Worm (Caenorhabditis elegans): ENCODE results near the gene T20F7.1.
"Not testable (repeated sequence)": the region's sequence is repeated elsewhere in the genome, so short reads cannot be mapped to it uniquely, and the experiment has no call there.

T20F7.1 gene

DNA sequence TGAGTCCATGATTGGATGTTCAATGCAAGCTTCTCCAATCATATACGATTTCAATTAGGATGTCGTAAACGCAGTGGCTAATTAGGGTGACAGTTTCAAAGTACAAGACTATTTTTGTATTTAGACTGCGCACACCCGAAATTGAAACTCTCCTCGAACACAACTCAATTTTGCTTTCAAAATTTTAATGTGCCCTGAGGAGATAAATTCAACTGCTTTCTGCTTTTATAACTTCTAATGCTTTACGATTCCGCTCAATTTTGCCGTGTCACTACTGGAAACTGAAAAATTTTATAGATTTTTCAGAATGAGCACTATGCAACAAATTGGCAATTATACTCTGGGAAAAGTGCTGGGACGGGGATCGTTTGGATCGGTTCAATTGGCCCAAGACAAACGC is 21.9 kb downstream of the T20F7.1 start, which contains the start of gene F39F10.2:
TSS of gene F39F10.2 (plus strand) at position 301 of the 400 bp plus-strand sequence.
- TF ChIP-seq unc-55 (GFP tag; optimal IDR thresholded peaks at IDR 0.05) (no peak), ztf-4 (tag; optimal IDR thresholded peaks at IDR 0.05) (no peak), nhr-11 (tag; optimal IDR thresholded peaks at IDR 0.05) (no peak), ztf-1 (GFP tag; conservative IDR thresholded peaks at IDR 0.05) (no peak), C34F6.9 (tag; optimal IDR thresholded peaks at IDR 0.05) (no peak), aly-2 (tag; optimal IDR thresholded peaks at IDR 0.05) (no peak), lin-39 (tag; optimal IDR thresholded peaks at IDR 0.05) (no peak)

DNA sequence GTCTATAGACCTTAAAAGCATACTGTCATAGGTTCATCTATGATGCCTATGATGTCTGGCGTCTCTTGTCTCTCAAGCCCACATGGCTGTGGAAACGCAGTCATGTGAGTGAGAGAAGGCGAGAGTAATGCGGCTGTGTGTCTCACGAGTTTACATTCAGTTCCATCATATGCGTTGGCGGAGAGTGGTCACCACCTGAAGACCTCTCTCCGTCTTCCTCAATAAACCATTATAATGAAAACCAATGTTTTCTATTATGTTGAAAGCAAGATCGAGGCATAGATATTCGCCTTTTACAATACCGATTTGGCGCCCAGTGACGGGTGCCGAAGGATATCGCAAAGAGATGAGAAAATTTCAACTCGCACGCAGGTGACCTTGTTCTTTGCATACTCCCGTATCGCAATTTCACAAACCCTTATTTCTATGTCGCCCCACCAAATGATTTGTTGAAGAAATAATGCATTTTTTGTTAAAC is 29.2 kb downstream of the T20F7.1 start:
- TF ChIP-seq sma-9 (GFP tag; optimal IDR thresholded peaks at IDR 0.05) (peak; percentile 72), sma-3 (GFP tag; optimal IDR thresholded peaks at IDR 0.05) (peak; percentile 51), F13H6.1 (tag; optimal IDR thresholded peaks at IDR 0.05) (peak; percentile 34), mdl-1 (tag; optimal IDR thresholded peaks at IDR 0.05) (peak in 1 of 2 experiments; percentile 36), nhr-21 (tag; optimal IDR thresholded peaks at IDR 0.05) (peak; percentile 65), C34F6.9 (tag; optimal IDR thresholded peaks at IDR 0.05) (peak; percentile 43), nhr-129 (tag; optimal IDR thresholded peaks at IDR 0.05) (peak; percentile 85), blmp-1 (tag; optimal IDR thresholded peaks at IDR 0.05; ENCODE audit: insufficient read depth) (peak; percentile 42), nhr-25 (tag; optimal IDR thresholded peaks at IDR 0.05) (peak; percentile 85), fos-1 (tag; optimal IDR thresholded peaks at IDR 0.05) (peak; percentile 19)
- TF ChIP-seq sma-9 (tag; optimal IDR thresholded peaks at IDR 0.05): not testable (repeated sequence)

DNA sequence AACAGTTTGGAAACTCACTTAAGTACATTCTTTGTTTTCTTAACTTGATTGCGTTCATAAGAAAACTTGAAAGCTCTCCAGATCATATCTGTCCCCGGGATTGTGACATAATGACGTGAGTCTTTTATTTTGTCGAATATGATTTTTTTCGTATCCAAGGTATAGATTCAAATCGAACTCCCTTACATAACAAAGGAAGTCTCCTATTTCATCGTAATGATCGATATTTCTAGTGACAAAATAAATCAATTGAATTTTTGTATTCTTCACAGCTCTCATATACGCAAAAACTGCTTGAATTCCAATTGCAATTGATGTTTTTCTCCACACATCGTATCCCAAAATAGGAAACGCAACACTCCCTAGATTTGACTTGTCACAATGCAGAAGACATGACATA is 29.9 kb downstream of the T20F7.1 start:
- no peak for TF ChIP-seq lsy-2 (tag; optimal IDR thresholded peaks at IDR 0.05)
- no peak for TF ChIP-seq nhr-237 (tag; optimal IDR thresholded peaks at IDR 0.05)
- TF ChIP-seq aly-2 (tag; optimal IDR thresholded peaks at IDR 0.05): no peak
- no peak for TF ChIP-seq blmp-1 (tag; optimal IDR thresholded peaks at IDR 0.05; ENCODE audit: insufficient read depth)

DNA sequence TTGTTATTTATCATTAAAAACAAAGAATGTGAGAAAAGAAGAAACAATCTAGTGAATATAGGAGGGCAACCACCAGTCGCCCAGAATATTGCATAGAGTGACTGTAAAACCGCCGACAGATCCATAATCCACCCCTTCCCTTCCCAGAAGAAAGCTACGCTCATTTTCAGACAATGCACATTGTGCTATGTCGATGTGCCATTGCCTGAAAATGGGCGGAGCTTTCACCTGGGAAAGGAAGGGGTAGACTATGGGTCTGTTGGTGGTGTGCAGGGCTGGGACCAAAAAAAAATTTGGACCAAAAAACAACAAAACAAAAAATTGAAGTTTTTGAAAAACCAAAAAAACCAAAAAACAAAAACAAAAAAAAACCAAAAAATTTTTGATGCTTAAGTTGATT is 30.9 kb downstream of the T20F7.1 start, which contains the start of gene F39F10.4:
TSS of gene F39F10.4 (minus strand) at position 101 of the 400 bp plus-strand sequence.
- TF ChIP-seq lin-11 (tag; optimal IDR thresholded peaks at IDR 0.05) (no peak), ceh-16 (tag; optimal IDR thresholded peaks at IDR 0.05) (no peak), elt-1 (tag; optimal IDR thresholded peaks at IDR 0.05) (no peak), blmp-1 (tag; optimal IDR thresholded peaks at IDR 0.05; ENCODE audit: insufficient read depth) (no peak), gmeb-1 (tag; optimal IDR thresholded peaks at IDR 0.05) (no peak), nhr-129 (tag; optimal IDR thresholded peaks at IDR 0.05) (no peak), nhr-25 (tag; optimal IDR thresholded peaks at IDR 0.05) (no peak), nhr-11 (tag; optimal IDR thresholded peaks at IDR 0.05) (no peak)

DNA sequence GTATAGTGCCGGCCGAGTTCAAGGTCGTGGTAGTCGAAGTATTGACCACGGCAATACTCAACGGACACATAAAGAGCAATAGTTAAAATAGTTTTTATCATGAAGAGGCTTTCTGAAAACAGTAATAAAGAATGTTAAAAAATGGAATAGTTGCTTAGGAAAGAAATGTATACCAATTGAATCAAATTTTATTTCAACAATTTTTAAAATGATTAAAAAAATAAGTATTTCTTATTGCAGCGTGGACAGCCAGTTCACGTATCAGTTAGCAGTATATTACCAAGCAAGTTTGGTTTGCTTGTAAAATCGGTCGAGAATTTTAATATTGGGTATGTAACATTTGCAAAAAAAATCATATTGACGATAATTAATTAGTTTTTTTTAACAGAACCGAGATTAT is 41.0 kb downstream of the T20F7.1 start, which contains the start of gene F39F10.5:
TSS of gene F39F10.5 (minus strand) at position 101 of the 400 bp plus-strand sequence.
- not testable (repeated sequence) for TF ChIP-seq lin-13 (GFP tag; optimal IDR thresholded peaks at IDR 0.05); unc-62 (GFP tag; optimal IDR thresholded peaks at IDR 0.05); sma-9 (GFP tag; optimal IDR thresholded peaks at IDR 0.05); sma-9 (tag; optimal IDR thresholded peaks at IDR 0.05)

DNA sequence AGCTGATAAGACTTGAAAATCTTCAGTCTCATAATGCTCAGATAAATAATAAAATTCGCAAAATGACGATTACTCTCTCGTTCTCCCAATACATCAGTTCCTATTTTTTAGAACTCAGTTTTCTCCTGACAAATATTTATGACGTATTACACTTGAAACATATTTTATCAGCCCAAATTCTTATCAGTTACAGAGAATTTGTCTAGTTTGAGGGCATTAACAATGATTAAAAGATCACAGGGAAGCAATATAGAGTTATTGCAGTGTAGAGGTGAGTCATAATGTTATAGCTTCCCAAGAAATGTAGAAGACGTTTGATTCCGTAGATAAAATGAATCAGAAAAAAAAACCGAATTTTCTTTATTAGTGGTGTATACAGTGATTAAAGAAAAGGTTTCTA is 46.8 kb downstream of the T20F7.1 start:
- TF ChIP-seq unc-39 (tag; optimal IDR thresholded peaks at IDR 0.05) (no peak), snpc-4 (tag; optimal IDR thresholded peaks at IDR 0.05) (no peak), sma-9 (GFP tag; optimal IDR thresholded peaks at IDR 0.05) (peak; percentile 1), sma-9 (tag; optimal IDR thresholded peaks at IDR 0.05) (no peak), unc-55 (GFP tag; optimal IDR thresholded peaks at IDR 0.05) (no peak), fos-1 (tag; optimal IDR thresholded peaks at IDR 0.05) (peak; percentile 80)

DNA sequence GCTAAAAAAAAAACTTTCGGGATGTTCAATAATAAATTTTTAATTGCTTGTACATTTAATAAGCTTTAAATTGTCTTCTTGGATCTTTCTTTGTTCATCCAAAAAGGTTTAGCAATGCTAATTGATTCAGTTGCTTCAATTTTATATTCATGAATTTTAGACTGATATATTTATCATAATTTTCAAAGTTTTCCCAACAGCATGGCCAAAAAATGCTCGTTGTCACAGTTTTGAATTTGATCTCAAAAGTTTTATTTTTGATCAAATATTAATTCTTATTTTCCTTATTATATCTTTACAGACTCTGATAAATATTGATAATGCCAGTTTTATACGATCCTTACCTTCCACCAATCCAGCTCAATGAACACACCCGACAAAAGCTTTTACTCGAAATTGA is 48.8 kb downstream of the T20F7.1 start, which contains the start of gene fbxb-114:
TSS of gene fbxb-114 (plus strand) at position 301 of the 400 bp plus-strand sequence.
- TF ChIP-seq nhr-23 (tag; optimal IDR thresholded peaks at IDR 0.05): no peak
- TF ChIP-seq unc-55 (GFP tag; optimal IDR thresholded peaks at IDR 0.05): no peak
- TF ChIP-seq nhr-25 (tag; optimal IDR thresholded peaks at IDR 0.05): no peak
- no peak for TF ChIP-seq nhr-77 (tag; optimal IDR thresholded peaks at IDR 0.05)
- no peak for TF ChIP-seq unc-62 (GFP tag; optimal IDR thresholded peaks at IDR 0.05)
- TF ChIP-seq R02D3.7 (tag; optimal IDR thresholded peaks at IDR 0.05): no peak
- no peak for TF ChIP-seq crh-2 (tag; optimal IDR thresholded peaks at IDR 0.05)
- TF ChIP-seq peb-1 (tag; optimal IDR thresholded peaks at IDR 0.05): no peak
- TF ChIP-seq lin-13 (GFP tag; optimal IDR thresholded peaks at IDR 0.05): no peak
- TF ChIP-seq mdl-1 (tag; optimal IDR thresholded peaks at IDR 0.05): no peak
- TF ChIP-seq lsy-2 (tag; optimal IDR thresholded peaks at IDR 0.05): no peak

All from whole organism, L2 larva.